Fruit fly (Drosophila melanogaster): ENCODE data around the gene CG33725.
A peak's percentile ranks its signal among the peaks of the same experiment; 100 is the strongest.

Gene CG33725

dm6 chr3L:12501249-12501648 lies 18.8 kb downstream of the CG33725 start, which contains the start of the genes CG10638 and CG10681 (continued):
- TF ChIP-seq sna (GFP tag; IDR thresholded peaks at IDR 0.05; ENCODE audit: partially characterized antibody) = peak; percentile 42; the same call in 1 of the 2 replicates
- TF ChIP-seq ind (GFP tag; optimal IDR thresholded peaks at IDR 0.05) = peak; percentile 27
- peak; percentile 62 for TF ChIP-seq CG9932 (GFP tag; IDR thresholded peaks at IDR 0.05)
- TF ChIP-seq lilli (GFP tag; optimal IDR thresholded peaks at IDR 0.05) = peak; percentile 61
- no peak for TF ChIP-seq oc (tag; optimal IDR thresholded peaks at IDR 0.05)
- TF ChIP-seq Trl (optimal IDR thresholded peaks at IDR 0.05) = no peak
- peak; percentile 24 for TF ChIP-seq Trl (GFP tag; optimal IDR thresholded peaks at IDR 0.05)
- peak; percentile 73 for TF ChIP-seq CG9797 (GFP tag; optimal IDR thresholded peaks at IDR 0.05)
- TF ChIP-seq CG16863 (GFP tag; optimal IDR thresholded peaks at IDR 0.05) = peak; percentile 18
- TF ChIP-seq CG13894 (tag; optimal IDR thresholded peaks at IDR 0.05) = peak; percentile 18
- TF ChIP-seq Usf (GFP tag; optimal IDR thresholded peaks at IDR 0.05) = no peak
- TF ChIP-seq sob (GFP tag; IDR thresholded peaks at IDR 0.05) = peak; percentile 37; the same call in 1 of the 2 replicates
- TF ChIP-seq fd96Cb (tag; optimal IDR thresholded peaks at IDR 0.05) = no peak
- no peak for TF ChIP-seq ems (GFP tag; optimal IDR thresholded peaks at IDR 0.05)
- TF ChIP-seq lola (GFP tag; optimal IDR thresholded peaks at IDR 0.05) = peak in 1 of 3 experiments; percentile 37
- TF ChIP-seq CG13287 (GFP tag; IDR thresholded peaks at IDR 0.05; ENCODE audit: partially characterized antibody) = peak; percentile 65
- peak; percentile 48 for TF ChIP-seq Chrac-16 (GFP tag; optimal IDR thresholded peaks at IDR 0.05)
- peak in 1 of 2 experiments; percentile 36 for TF ChIP-seq Hr51 (GFP tag; optimal IDR thresholded peaks at IDR 0.05)
- TF ChIP-seq Xrp1 (GFP tag; IDR thresholded peaks at IDR 0.05) = peak; percentile 47
- peak; percentile 2 for TF ChIP-seq pho (GFP tag; optimal IDR thresholded peaks at IDR 0.05)
- TF ChIP-seq CG14710 (tag; optimal IDR thresholded peaks at IDR 0.05) = peak; percentile 81
- TF ChIP-seq eve (GFP tag; optimal IDR thresholded peaks at IDR 0.05) = no peak
- TF ChIP-seq Gug (GFP tag; IDR thresholded peaks at IDR 0.05) = no peak
- TF ChIP-seq CG13624 (GFP tag; optimal IDR thresholded peaks at IDR 0.05) = peak; percentile 16
- peak; percentile 4 for TF ChIP-seq CG3995 (GFP tag; optimal IDR thresholded peaks at IDR 0.05)
- no peak for TF ChIP-seq Stat92E (GFP tag; optimal IDR thresholded peaks at IDR 0.05)
- TF ChIP-seq ranshi (GFP tag; IDR thresholded peaks at IDR 0.05) = no peak
- TF ChIP-seq sqz (GFP tag; optimal IDR thresholded peaks at IDR 0.05) = peak; percentile 97
- TF ChIP-seq aop (GFP tag; IDR thresholded peaks at IDR 0.05) = no peak
- TF ChIP-seq CG7357 (GFP tag; IDR thresholded peaks at IDR 0.05) = no peak
- TF ChIP-seq unpg (GFP tag; optimal IDR thresholded peaks at IDR 0.05) = peak; percentile 54
- TF ChIP-seq CG17802 (tag; optimal IDR thresholded peaks at IDR 0.05) = no peak
- peak; percentile 22 for TF ChIP-seq CG18764 (GFP tag; optimal IDR thresholded peaks at IDR 0.05)
- TF ChIP-seq C15 (GFP tag; IDR thresholded peaks at IDR 0.05) = no peak
- peak; percentile 63 for TF ChIP-seq CG4617 (GFP tag; optimal IDR thresholded peaks at IDR 0.05; ENCODE audit: borderline replicate concordance)
- TF ChIP-seq nmo (GFP tag; optimal IDR thresholded peaks at IDR 0.05) = peak; percentile 55
- TF ChIP-seq insv (GFP tag; optimal IDR thresholded peaks at IDR 0.05) = no peak
- no peak for TF ChIP-seq CG11247 (GFP tag; IDR thresholded peaks at IDR 0.05)
- peak; percentile 29 for TF ChIP-seq BEAF-32 (GFP tag; optimal IDR thresholded peaks at IDR 0.05)
- no peak for TF ChIP-seq dan (GFP tag; IDR thresholded peaks at IDR 0.05)
- TF ChIP-seq CG6689 (GFP tag; IDR thresholded peaks at IDR 0.05) = no peak
- no peak for TF ChIP-seq run (tag; optimal IDR thresholded peaks at IDR 0.05)
- TF ChIP-seq CG15269 (tag; optimal IDR thresholded peaks at IDR 0.05) = peak; percentile 39
- TF ChIP-seq Opbp (GFP tag; IDR thresholded peaks at IDR 0.05; ENCODE audit: partially characterized antibody) = no peak
- peak; percentile 85 for TF ChIP-seq lbe (GFP tag; optimal IDR thresholded peaks at IDR 0.05)
- peak; percentile 20 for TF ChIP-seq CG6254 (GFP tag; optimal IDR thresholded peaks at IDR 0.05)
- no peak for TF ChIP-seq Side (GFP tag; optimal IDR thresholded peaks at IDR 0.05)
- TF ChIP-seq CG3847 (GFP tag; IDR thresholded peaks at IDR 0.05) = peak; percentile 67
- TF ChIP-seq Gsc (GFP tag; IDR thresholded peaks at IDR 0.05) = no peak
- peak; percentile 50 for TF ChIP-seq vvl (GFP tag; IDR thresholded peaks at IDR 0.05)
- no peak for TF ChIP-seq esg (GFP tag; conservative IDR thresholded peaks at IDR 0.05)
